Worm (Caenorhabditis elegans) whole organism, young adult: ENCODE results near the gene msp-51.

Source experiments
- K12H6.12 ChIP-seq: fragments of 200-800 bp; sonication (Bioruptor generic); optimal IDR thresholded peaks from 2 replicates; lab custom pipeline; 2018; ENCODE audit warnings: mild to moderate bottlenecking, missing genetic modification characterization, missing compliant biosample characterization
- T07F8.4 ChIP-seq: sonication (generic microtip); optimal IDR thresholded peaks from 2 replicates; lab custom pipeline; 2016; ENCODE audit warnings: mild to moderate bottlenecking, missing genetic modification characterization, moderate library complexity, missing compliant biosample characterization
- attf-6 ChIP-seq: fragments of 200-800 bp; sonication (Bioruptor generic); IDR thresholded peaks from 2 replicates; pipeline ENCODE4 v1.3.6; 2022; ENCODE audit warnings: missing genetic modification reagents, missing genetic modification characterization, missing compliant biosample characterization
- ccch-3 ChIP-seq: fragments of 200-800 bp; sonication (Bioruptor generic); optimal IDR thresholded peaks from 2 replicates; lab custom pipeline; 2018; ENCODE audit warnings: mild to moderate bottlenecking, missing genetic modification characterization, missing compliant biosample characterization
- efl-1 ChIP-seq: fragments of 150-350 bp; optimal IDR thresholded peaks from 2 replicates; lab custom pipeline; 2014; ENCODE audit warnings: missing biosample characterization, missing genetic modification reagents, missing genetic modification characterization
- nfya-1 ChIP-seq: sonication (generic microtip); optimal IDR thresholded peaks from 2 replicates; lab custom pipeline; 2017; ENCODE audit warnings: antibody characterized with exemption, missing compliant biosample characterization, missing genetic modification characterization, borderline replicate concordance; ENCODE audit not compliant: insufficient read depth
- nfyb-1 ChIP-seq: fragments of 200-800 bp; sonication (Bioruptor generic); IDR thresholded peaks from 2 replicates; pipeline ENCODE4 v1.3.6; 2022; ENCODE audit warnings: missing genetic modification reagents, missing genetic modification characterization, missing compliant biosample characterization
- pha-4 ChIP-seq: fragments of 150-350 bp; sonication (generic microtip); optimal IDR thresholded peaks from 2 replicates; lab custom pipeline; 2014; ENCODE audit warnings: missing biosample characterization, missing genetic modification reagents, missing genetic modification characterization
- snpc-4 ChIP-seq, 5 experiments: fragments of 150-350 bp in 1 of 5; sonication (generic microtip) in 4 of 5; optimal IDR thresholded peaks; 2 replicates each; lab custom pipeline; 2014 to 2018; ENCODE audit warnings: missing genetic modification characterization in 5 of 5, missing biosample characterization in 3 of 5, antibody characterized with exemption in 2 of 5, mild to moderate bottlenecking in 2 of 5, missing compliant biosample characterization in 2 of 5, missing genotype in 2 of 5, moderate library complexity in 2 of 5, missing genetic modification reagents in 1 of 5

DNA sequence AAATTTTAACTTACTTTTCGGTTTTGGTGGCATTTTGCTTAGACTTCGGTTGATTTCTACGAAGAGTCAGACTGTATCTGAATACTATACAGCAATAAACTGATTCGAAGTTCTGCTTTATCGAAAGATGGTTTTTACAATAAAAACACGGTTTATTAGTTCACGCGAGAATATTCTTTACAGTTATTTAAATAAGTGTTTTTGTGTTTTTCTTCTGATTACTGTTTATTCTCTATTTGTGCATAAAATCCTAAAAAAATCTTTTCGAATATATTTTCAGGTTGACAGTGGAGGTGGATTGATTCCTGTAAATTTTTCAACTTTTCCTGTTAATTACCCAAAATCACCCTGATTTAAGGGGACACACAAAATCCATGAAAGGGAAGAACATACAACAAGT is 10.9 kb upstream of the msp-51 start, which contains the start of gene ZK354.8:
- no peak for TF ChIP-seq snpc-4 (GFP tag; optimal IDR thresholded peaks at IDR 0.05; lab: Kevin White, UChicago)
- TF ChIP-seq snpc-4 (tag; optimal IDR thresholded peaks at IDR 0.05; lab: Kevin White, UChicago): no peak
- no peak for TF ChIP-seq nfya-1 (tag; lab: Kevin White, UChicago)
- no peak for TF ChIP-seq T07F8.4 (tag; lab: Kevin White, UChicago)
- TF ChIP-seq nfyb-1: no peak
- no peak for TF ChIP-seq K12H6.12
- TF ChIP-seq efl-1 (GFP tag; lab: Kevin White, UChicago): no peak
- TF ChIP-seq ccch-3 (GFP tag; lab: Kevin White, UChicago): no peak
- TF ChIP-seq pha-4 (tag; lab: Kevin White, UChicago): no peak
- TF ChIP-seq attf-6 (GFP tag; lab: Robert Waterston, UW): no peak
